Fruit fly (Drosophila melanogaster) whole organism, prepupa: Measurements from ENCODE around the gene CG31883.

Source experiments
- Blimp-1 ChIP-seq: fragments of 200-800 bp; sonication (Bioruptor generic); optimal IDR thresholded peaks from 3 replicates; lab custom pipeline; 2017; ENCODE audit warnings: missing biosample characterization, missing genetic modification characterization, mild to moderate bottlenecking, moderate library complexity, missing genetic modification reagents
- CG10631 ChIP-seq: fragments of 200-800 bp; sonication (Bioruptor generic); optimal IDR thresholded peaks from 2 replicates; lab custom pipeline; 2016; ENCODE audit warnings: missing biosample characterization, missing genetic modification characterization
- CG10669 ChIP-seq: fragments of 200-800 bp; sonication (Bioruptor generic); optimal IDR thresholded peaks from 3 replicates; lab custom pipeline; 2018; ENCODE audit warnings: missing biosample characterization, mild to moderate bottlenecking, missing genetic modification characterization, moderate library complexity
- CG11294 ChIP-seq: fragments of 200-800 bp; sonication (Bioruptor generic); IDR thresholded peaks from 2 replicates; pipeline ENCODE4 v1.3.6; 2022; ENCODE audit warnings: missing biosample characterization, missing genetic modification characterization
- CG11762 ChIP-seq: fragments of 200-800 bp; sonication (Bioruptor generic); optimal IDR thresholded peaks from 3 replicates; lab custom pipeline; 2016; ENCODE audit warnings: missing biosample characterization, missing genetic modification characterization; ENCODE audit not compliant: insufficient read depth
- CG11902 ChIP-seq: fragments of 200-800 bp; sonication (Bioruptor generic); optimal IDR thresholded peaks from 3 replicates; lab custom pipeline; 2016; ENCODE audit warnings: missing biosample characterization, missing genetic modification characterization
- CG15336 ChIP-seq: fragments of 200-800 bp; sonication (Bioruptor generic); IDR thresholded peaks from 2 replicates; pipeline ENCODE4 v1.3.6; 2022; ENCODE audit warnings: missing biosample characterization, missing genetic modification characterization
- CG3032 ChIP-seq: fragments of 200-800 bp; optimal IDR thresholded peaks from 2 replicates; lab custom pipeline; 2019; ENCODE audit warnings: missing biosample characterization, mild to moderate bottlenecking, missing genetic modification characterization, moderate library complexity
- CG31627 ChIP-seq: fragments of 200-800 bp; sonication (Bioruptor generic); optimal IDR thresholded peaks from 3 replicates; lab custom pipeline; 2016; ENCODE audit warnings: missing biosample characterization, missing genetic modification characterization
- CG32006 ChIP-seq: fragments of 200-800 bp; sonication (Bioruptor generic); optimal IDR thresholded peaks from 3 replicates; lab custom pipeline; 2017; ENCODE audit warnings: missing biosample characterization, mild to moderate bottlenecking, missing genetic modification characterization
- CG34406 ChIP-seq: fragments of 200-800 bp; sonication (Bioruptor generic); optimal IDR thresholded peaks from 3 replicates; lab custom pipeline; 2016; ENCODE audit warnings: missing biosample characterization, missing genetic modification characterization
- CG3919 ChIP-seq: fragments of 200-800 bp; sonication (Bioruptor generic); optimal IDR thresholded peaks from 3 replicates; lab custom pipeline; 2016; ENCODE audit warnings: missing biosample characterization, missing genetic modification characterization
- CG4318 ChIP-seq: fragments of 200-800 bp; sonication (Bioruptor generic); optimal IDR thresholded peaks from 3 replicates; lab custom pipeline; 2017; ENCODE audit warnings: missing biosample characterization, mild to moderate bottlenecking, missing genetic modification characterization
- CG6163 ChIP-seq: fragments of 200-800 bp; sonication (Bioruptor generic); IDR thresholded peaks from 3 replicates; pipeline ENCODE4 v1.3.6; 2022; ENCODE audit warnings: missing biosample characterization, missing genetic modification characterization
- CG6276 ChIP-seq: fragments of 200-800 bp; sonication (Bioruptor generic); optimal IDR thresholded peaks from 2 replicates; lab custom pipeline; 2017; ENCODE audit warnings: missing biosample characterization, mild to moderate bottlenecking, missing genetic modification characterization
- CG6792 ChIP-seq: fragments of 200-800 bp; sonication (Bioruptor generic); optimal IDR thresholded peaks from 3 replicates; lab custom pipeline; 2016; ENCODE audit warnings: missing biosample characterization, missing genetic modification characterization
- CG7368 ChIP-seq: fragments of 200-800 bp; sonication (Bioruptor generic); optimal IDR thresholded peaks from 3 replicates; lab custom pipeline; 2016; ENCODE audit warnings: missing biosample characterization, missing genetic modification characterization
- CG8119 ChIP-seq: fragments of 200-800 bp; sonication (Bioruptor generic); IDR thresholded peaks from 3 replicates; pipeline ENCODE4 v1.3.6; 2022; ENCODE audit warnings: missing biosample characterization, missing genetic modification characterization
- CG8632 ChIP-seq: fragments of 200-800 bp; sonication (Bioruptor generic); optimal IDR thresholded peaks from 3 replicates; lab custom pipeline; 2016; ENCODE audit warnings: missing biosample characterization, missing genetic modification characterization
- CG9139 ChIP-seq: fragments of 200-800 bp; sonication (Bioruptor generic); optimal IDR thresholded peaks from 3 replicates; lab custom pipeline; 2017; ENCODE audit warnings: missing biosample characterization, mild to moderate bottlenecking, missing genetic modification characterization
- Eip75B ChIP-seq: fragments of 200-800 bp; sonication (Bioruptor generic); optimal IDR thresholded peaks from 3 replicates; lab custom pipeline; 2016; ENCODE audit warnings: missing biosample characterization, missing genetic modification characterization
- Eip78C ChIP-seq: fragments of 200-800 bp; sonication (Bioruptor generic); peaks from one replicate; lab custom pipeline; 2016; ENCODE audit warnings: missing biosample characterization, missing genetic modification characterization
- Eip93F ChIP-seq: fragments of 200-800 bp; sonication (Bioruptor generic); optimal IDR thresholded peaks from 2 replicates; lab custom pipeline; 2016; ENCODE audit warnings: missing biosample characterization, mild to moderate bottlenecking, missing genetic modification characterization
- Ets21C ChIP-seq: fragments of 200-800 bp; sonication (Bioruptor generic); optimal IDR thresholded peaks from 3 replicates; lab custom pipeline; 2016; ENCODE audit warnings: missing biosample characterization, missing genetic modification characterization
- Ets96B ChIP-seq: fragments of 200-800 bp; optimal IDR thresholded peaks from 2 replicates; lab custom pipeline; 2019; ENCODE audit warnings: missing biosample characterization, mild to moderate bottlenecking, missing genetic modification characterization, moderate library complexity
- Gug ChIP-seq: fragments of 200-800 bp; sonication (Bioruptor generic); IDR thresholded peaks from 2 replicates; pipeline ENCODE4 v1.3.6; 2022; ENCODE audit warnings: missing biosample characterization, missing genetic modification characterization
- Hr38 ChIP-seq: sonication (Bioruptor generic); optimal IDR thresholded peaks from 2 replicates; lab custom pipeline; 2016; ENCODE audit warnings: missing biosample characterization, missing genetic modification characterization
- Hr4 ChIP-seq: fragments of 200-800 bp; sonication (Bioruptor generic); optimal IDR thresholded peaks from 3 replicates; lab custom pipeline; 2016; ENCODE audit warnings: missing biosample characterization, missing genetic modification characterization
- Met ChIP-seq: fragments of 200-800 bp; sonication (Bioruptor generic); optimal IDR thresholded peaks from 3 replicates; lab custom pipeline; 2016; ENCODE audit warnings: missing biosample characterization, missing genetic modification characterization
- OdsH ChIP-seq: fragments of 200-800 bp; sonication (Bioruptor generic); optimal IDR thresholded peaks from 3 replicates; lab custom pipeline; 2016; ENCODE audit warnings: missing biosample characterization, missing genetic modification characterization
- Smox ChIP-seq: fragments of 200-800 bp; sonication (Bioruptor generic); optimal IDR thresholded peaks from 3 replicates; lab custom pipeline; 2016; ENCODE audit warnings: missing biosample characterization, missing genetic modification characterization
- Sox102F ChIP-seq: fragments of 200-800 bp; sonication (Bioruptor generic); optimal IDR thresholded peaks from 2 replicates; lab custom pipeline; 2016; ENCODE audit warnings: missing biosample characterization, mild to moderate bottlenecking, missing genetic modification characterization
- Sox14 ChIP-seq: fragments of 200-800 bp; sonication (Bioruptor generic); optimal IDR thresholded peaks from 3 replicates; lab custom pipeline; 2016; ENCODE audit warnings: missing biosample characterization, missing genetic modification characterization
- Sox15 ChIP-seq: fragments of 200-800 bp; sonication (Bioruptor generic); optimal IDR thresholded peaks from 3 replicates; lab custom pipeline; 2016; ENCODE audit warnings: missing biosample characterization, missing genetic modification characterization
- achi ChIP-seq: fragments of 200-800 bp; sonication (Bioruptor generic); optimal IDR thresholded peaks from 3 replicates; lab custom pipeline; 2016; ENCODE audit warnings: missing biosample characterization, missing genetic modification characterization
- cyc ChIP-seq: fragments of 200-800 bp; sonication (Bioruptor generic); optimal IDR thresholded peaks from 3 replicates; lab custom pipeline; 2016; ENCODE audit warnings: missing biosample characterization, missing genetic modification characterization
- dac ChIP-seq: fragments of 200-800 bp; sonication (Bioruptor generic); optimal IDR thresholded peaks from 2 replicates; lab custom pipeline; 2017; ENCODE audit warnings: missing biosample characterization, mild to moderate bottlenecking, missing genetic modification characterization
- dsx ChIP-seq: fragments of 200-800 bp; optimal IDR thresholded peaks from 3 replicates; lab custom pipeline; 2019; ENCODE audit warnings: missing biosample characterization, mild to moderate bottlenecking, missing genetic modification characterization, moderate library complexity; ENCODE audit not compliant: poor library complexity, severe bottlenecking
- eg ChIP-seq: fragments of 200-800 bp; sonication (Bioruptor generic); IDR thresholded peaks from 3 replicates; pipeline ENCODE4 v1.3.6; 2022; ENCODE audit warnings: missing biosample characterization, missing genetic modification characterization
- esn ChIP-seq: fragments of 200-800 bp; sonication (Bioruptor generic); optimal IDR thresholded peaks from 2 replicates; lab custom pipeline; 2016; ENCODE audit warnings: missing biosample characterization, mild to moderate bottlenecking, missing genetic modification characterization, moderate library complexity
- fd59A ChIP-seq: fragments of 200-800 bp; sonication (Bioruptor generic); optimal IDR thresholded peaks from 2 replicates; lab custom pipeline; 2017; ENCODE audit warnings: missing biosample characterization, mild to moderate bottlenecking, missing genetic modification characterization, missing genetic modification reagents
- fd85E ChIP-seq: fragments of 200-800 bp; sonication (Bioruptor generic); optimal IDR thresholded peaks from 3 replicates; lab custom pipeline; 2016; ENCODE audit warnings: missing biosample characterization, missing genetic modification characterization
- fkh ChIP-seq: fragments of 200-800 bp; sonication (Bioruptor generic); optimal IDR thresholded peaks from 3 replicates; lab custom pipeline; 2017; ENCODE audit warnings: missing biosample characterization, mild to moderate bottlenecking, missing genetic modification characterization, moderate library complexity
- lz ChIP-seq: fragments of 200-800 bp; sonication (Bioruptor generic); optimal IDR thresholded peaks from 3 replicates; lab custom pipeline; 2016; ENCODE audit warnings: missing biosample characterization, missing genetic modification characterization
- net ChIP-seq: fragments of 200-800 bp; sonication (Bioruptor generic); optimal IDR thresholded peaks from 3 replicates; lab custom pipeline; 2016; ENCODE audit warnings: missing biosample characterization, missing genetic modification characterization
- salr ChIP-seq, 2 experiments: fragments of 200-800 bp; sonication (Bioruptor generic); optimal IDR thresholded peaks; 3 replicates each; lab custom pipeline; 2016 to 2018; ENCODE audit warnings: missing biosample characterization in 2 of 2, missing genetic modification characterization in 2 of 2, mild to moderate bottlenecking in 1 of 2
- svp ChIP-seq: fragments of 200-800 bp; sonication (Bioruptor generic); peaks from one replicate; lab custom pipeline; 2016; ENCODE audit warnings: missing biosample characterization, missing genetic modification characterization
- topi ChIP-seq: fragments of 200-800 bp; sonication (Bioruptor generic); optimal IDR thresholded peaks from 3 replicates; lab custom pipeline; 2016; ENCODE audit warnings: missing biosample characterization, missing genetic modification characterization
- vri ChIP-seq: fragments of 200-800 bp; sonication (Bioruptor generic); optimal IDR thresholded peaks from 3 replicates; lab custom pipeline; 2016; ENCODE audit warnings: missing biosample characterization, mild to moderate bottlenecking, missing genetic modification characterization

The CG31883 gene

DNA sequence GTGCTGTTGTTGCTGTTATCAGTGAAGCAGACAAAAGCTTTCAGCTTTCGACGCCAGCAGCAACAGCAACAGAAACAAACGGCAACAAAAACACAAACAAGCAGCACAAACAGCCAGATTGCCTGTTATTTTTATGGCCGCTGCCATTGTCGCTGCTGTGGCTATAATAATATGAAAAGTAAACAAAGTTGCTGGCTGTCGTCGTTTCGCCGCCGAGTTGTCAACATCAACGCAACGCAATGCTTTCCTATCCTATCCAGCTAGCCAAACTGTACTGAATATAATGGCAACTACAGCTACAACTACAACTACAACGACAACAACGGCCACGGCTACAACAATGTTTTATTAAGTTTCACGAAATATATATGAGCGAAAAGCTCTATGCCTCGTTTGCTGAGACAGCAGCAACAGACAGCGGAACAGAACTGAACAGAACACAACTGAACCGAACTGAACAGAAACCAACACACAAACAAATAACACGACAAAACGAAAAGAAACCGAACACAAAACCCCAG is 42.4 kb downstream of the CG31883 start (continued):
- TF ChIP-seq dsx (GFP tag; lab: Kevin White, UChicago) (peak; percentile 89), CG6163 (GFP tag; lab: Robert Waterston, UW) (0 out of 3 replicates have a peak, but pooled peaks have one; percentile 30), Sox14 (peak; percentile 3), fkh (GFP tag; lab: Kevin White, UChicago) (peak; percentile 94), CG31627 (GFP tag; lab: Kevin White, UChicago) (no peak), dac (GFP tag; lab: Kevin White, UChicago) (no peak), CG7368 (no peak), lz (GFP tag; lab: Kevin White, UChicago) (no peak), Gug (GFP tag; lab: Robert Waterston, UW) (no peak), Ets96B (no peak), CG15336 (GFP tag; lab: Robert Waterston, UW) (peak; percentile 40), Sox15 (no peak), CG11762 (no peak), CG4318 (GFP tag; lab: Kevin White, UChicago) (no peak), Smox (GFP tag; lab: Kevin White, UChicago) (no peak), esn (no peak), fd59A (no peak)

DNA sequence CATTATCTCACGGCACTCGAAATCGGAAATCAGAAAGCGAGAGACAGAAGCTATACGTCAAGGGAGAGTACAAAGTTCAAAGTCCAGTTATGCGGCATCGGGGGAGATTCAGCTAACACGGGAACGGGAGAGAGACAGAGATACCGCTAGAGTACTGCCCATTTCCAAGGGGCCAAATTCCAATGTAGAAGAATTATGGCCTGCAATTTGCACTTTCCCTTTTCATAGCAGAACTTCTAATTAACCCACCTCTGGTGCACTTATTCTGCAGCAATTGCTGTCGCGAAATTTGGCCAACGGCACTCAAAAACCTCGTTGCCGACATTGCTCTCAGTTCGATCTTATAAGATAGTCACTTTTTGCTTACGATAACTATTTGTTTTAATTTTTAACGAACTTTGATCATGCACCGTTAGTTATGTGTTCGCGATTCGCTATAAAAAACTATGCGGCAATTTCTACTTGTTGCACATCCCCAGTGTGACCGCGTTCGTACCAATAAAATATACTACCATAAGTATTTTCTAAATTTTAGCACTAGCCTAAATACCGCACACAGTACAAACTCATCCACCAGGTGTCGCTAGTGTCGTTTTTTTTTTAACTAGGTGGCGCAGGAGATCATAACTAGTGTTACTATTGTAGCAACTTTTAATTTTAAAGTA is 48.1 kb downstream of the CG31883 start, which contains the start of gene Mtpalpha:
Gene Mtpalpha, minus strand, starts transcription at position 501 of the 665 bp plus-strand sequence.
- peak; percentile 92 for TF ChIP-seq CG8119 (GFP tag; lab: Robert Waterston, UW)
- TF ChIP-seq CG10631 (GFP tag; lab: Kevin White, UChicago), result no peak
- TF ChIP-seq CG32006 (GFP tag; lab: Kevin White, UChicago), result peak; percentile 75
- TF ChIP-seq eg, result peak; percentile 93
- peak; percentile 67 for TF ChIP-seq achi
- peak; percentile 22 for TF ChIP-seq Hr38 (GFP tag; lab: Kevin White, UChicago)
- no peak for TF ChIP-seq vri
- peak; percentile 89 for TF ChIP-seq CG10669 (GFP tag; lab: Kevin White, UChicago)
- peak; percentile 69 for TF ChIP-seq Sox14
- TF ChIP-seq CG6792, result no peak
- no peak for TF ChIP-seq CG11902 (GFP tag; lab: Kevin White, UChicago)
- peak; percentile 32 for TF ChIP-seq lz (GFP tag; lab: Kevin White, UChicago)
- peak; percentile 80 for TF ChIP-seq Hr4
- peak; percentile 57 for TF ChIP-seq Met (GFP tag; lab: Kevin White, UChicago)
- TF ChIP-seq OdsH, result peak; percentile 58
- peak; percentile 40; the same call in 1 of the 2 replicates for TF ChIP-seq CG11294 (GFP tag; lab: Robert Waterston, UW)
- peak; percentile 79 for TF ChIP-seq svp (GFP tag; lab: Kevin White, UChicago)
- TF ChIP-seq Gug (GFP tag; lab: Robert Waterston, UW), result peak; percentile 66
- TF ChIP-seq Eip93F, result peak; percentile 78
- peak; percentile 78 for TF ChIP-seq Sox102F (GFP tag; lab: Kevin White, UChicago)
- peak; percentile 48 for TF ChIP-seq cyc (GFP tag; lab: Kevin White, UChicago)
- TF ChIP-seq Eip78C (GFP tag; lab: Kevin White, UChicago), result peak; percentile 94
- peak; percentile 71 for TF ChIP-seq CG8632
- TF ChIP-seq Smox (GFP tag; lab: Kevin White, UChicago), result peak; percentile 47
- peak; percentile 99 for TF ChIP-seq CG9139 (GFP tag; lab: Kevin White, UChicago)
- TF ChIP-seq Ets96B, result peak; percentile 75
- TF ChIP-seq Eip75B (GFP tag; lab: Kevin White, UChicago), result peak; percentile 57
- peak; percentile 75 for TF ChIP-seq fd85E (GFP tag; lab: Kevin White, UChicago)
- peak; percentile 64 for TF ChIP-seq CG3032 (tag; lab: Kevin White, UChicago)
- peak; percentile 83 for TF ChIP-seq dac (GFP tag; lab: Kevin White, UChicago)
- TF ChIP-seq CG3919 (GFP tag; lab: Kevin White, UChicago), result peak; percentile 87
- peak; percentile 81 to 89 for TF ChIP-seq salr (GFP tag; optimal IDR thresholded peaks at IDR 0.05; lab: Kevin White, UChicago)
- peak; percentile 88 for TF ChIP-seq Blimp-1 (GFP tag; lab: Kevin White, UChicago)
- no peak for TF ChIP-seq fkh (GFP tag; lab: Kevin White, UChicago)
- TF ChIP-seq CG6276 (GFP tag; lab: Kevin White, UChicago), result peak; percentile 100
- TF ChIP-seq Ets21C (GFP tag; lab: Kevin White, UChicago), result no peak
- TF ChIP-seq CG34406, result peak; percentile 49
- peak; percentile 89 for TF ChIP-seq CG7368
- peak; percentile 97 for TF ChIP-seq net (GFP tag; lab: Kevin White, UChicago)
- TF ChIP-seq topi, result peak; percentile 72
